Fruit fly (Drosophila melanogaster) whole organism, prepupa: Measurements from ENCODE around the gene CG5846.

ENCODE experiments used
- Blimp-1 ChIP-seq: fragments of 200-800 bp; sonication (Bioruptor generic); optimal IDR thresholded peaks from 3 replicates; lab custom pipeline; 2017; ENCODE audit warnings: missing biosample characterization, missing genetic modification characterization, mild to moderate bottlenecking, moderate library complexity, missing genetic modification reagents
- CG10631 ChIP-seq: fragments of 200-800 bp; sonication (Bioruptor generic); optimal IDR thresholded peaks from 2 replicates; lab custom pipeline; 2016; ENCODE audit warnings: missing biosample characterization, missing genetic modification characterization
- CG11762 ChIP-seq: fragments of 200-800 bp; sonication (Bioruptor generic); optimal IDR thresholded peaks from 3 replicates; lab custom pipeline; 2016; ENCODE audit warnings: missing biosample characterization, missing genetic modification characterization; ENCODE audit not compliant: insufficient read depth
- CG11902 ChIP-seq: fragments of 200-800 bp; sonication (Bioruptor generic); optimal IDR thresholded peaks from 3 replicates; lab custom pipeline; 2016; ENCODE audit warnings: missing biosample characterization, missing genetic modification characterization
- CG15336 ChIP-seq: fragments of 200-800 bp; sonication (Bioruptor generic); IDR thresholded peaks from 2 replicates; pipeline ENCODE4 v1.3.6; 2022; ENCODE audit warnings: missing biosample characterization, missing genetic modification characterization
- CG16779 ChIP-seq: fragments of 200-800 bp; sonication (Bioruptor generic); optimal IDR thresholded peaks from 3 replicates; lab custom pipeline; 2017; ENCODE audit warnings: missing biosample characterization, mild to moderate bottlenecking, missing genetic modification characterization
- CG3032 ChIP-seq: fragments of 200-800 bp; optimal IDR thresholded peaks from 2 replicates; lab custom pipeline; 2019; ENCODE audit warnings: missing biosample characterization, mild to moderate bottlenecking, missing genetic modification characterization, moderate library complexity
- CG31627 ChIP-seq: fragments of 200-800 bp; sonication (Bioruptor generic); optimal IDR thresholded peaks from 3 replicates; lab custom pipeline; 2016; ENCODE audit warnings: missing biosample characterization, missing genetic modification characterization
- CG32006 ChIP-seq: fragments of 200-800 bp; sonication (Bioruptor generic); optimal IDR thresholded peaks from 3 replicates; lab custom pipeline; 2017; ENCODE audit warnings: missing biosample characterization, mild to moderate bottlenecking, missing genetic modification characterization
- CG34406 ChIP-seq: fragments of 200-800 bp; sonication (Bioruptor generic); optimal IDR thresholded peaks from 3 replicates; lab custom pipeline; 2016; ENCODE audit warnings: missing biosample characterization, missing genetic modification characterization
- CG3919 ChIP-seq: fragments of 200-800 bp; sonication (Bioruptor generic); optimal IDR thresholded peaks from 3 replicates; lab custom pipeline; 2016; ENCODE audit warnings: missing biosample characterization, missing genetic modification characterization
- CG4318 ChIP-seq: fragments of 200-800 bp; sonication (Bioruptor generic); optimal IDR thresholded peaks from 3 replicates; lab custom pipeline; 2017; ENCODE audit warnings: missing biosample characterization, mild to moderate bottlenecking, missing genetic modification characterization
- CG6276 ChIP-seq: fragments of 200-800 bp; sonication (Bioruptor generic); optimal IDR thresholded peaks from 2 replicates; lab custom pipeline; 2017; ENCODE audit warnings: missing biosample characterization, mild to moderate bottlenecking, missing genetic modification characterization
- CG8119 ChIP-seq: fragments of 200-800 bp; sonication (Bioruptor generic); IDR thresholded peaks from 3 replicates; pipeline ENCODE4 v1.3.6; 2022; ENCODE audit warnings: missing biosample characterization, missing genetic modification characterization
- CG8319 ChIP-seq: fragments of 200-800 bp; sonication (Bioruptor generic); optimal IDR thresholded peaks from 3 replicates; lab custom pipeline; 2016; ENCODE audit warnings: missing biosample characterization, missing genetic modification characterization
- CG8632 ChIP-seq: fragments of 200-800 bp; sonication (Bioruptor generic); optimal IDR thresholded peaks from 3 replicates; lab custom pipeline; 2016; ENCODE audit warnings: missing biosample characterization, missing genetic modification characterization
- CG9139 ChIP-seq: fragments of 200-800 bp; sonication (Bioruptor generic); optimal IDR thresholded peaks from 3 replicates; lab custom pipeline; 2017; ENCODE audit warnings: missing biosample characterization, mild to moderate bottlenecking, missing genetic modification characterization
- Eip75B ChIP-seq: fragments of 200-800 bp; sonication (Bioruptor generic); optimal IDR thresholded peaks from 3 replicates; lab custom pipeline; 2016; ENCODE audit warnings: missing biosample characterization, missing genetic modification characterization
- Eip78C ChIP-seq: fragments of 200-800 bp; sonication (Bioruptor generic); peaks from one replicate; lab custom pipeline; 2016; ENCODE audit warnings: missing biosample characterization, missing genetic modification characterization
- Eip93F ChIP-seq: fragments of 200-800 bp; sonication (Bioruptor generic); optimal IDR thresholded peaks from 2 replicates; lab custom pipeline; 2016; ENCODE audit warnings: missing biosample characterization, mild to moderate bottlenecking, missing genetic modification characterization
- Ets21C ChIP-seq: fragments of 200-800 bp; sonication (Bioruptor generic); optimal IDR thresholded peaks from 3 replicates; lab custom pipeline; 2016; ENCODE audit warnings: missing biosample characterization, missing genetic modification characterization
- Ets96B ChIP-seq: fragments of 200-800 bp; optimal IDR thresholded peaks from 2 replicates; lab custom pipeline; 2019; ENCODE audit warnings: missing biosample characterization, mild to moderate bottlenecking, missing genetic modification characterization, moderate library complexity
- Gug ChIP-seq: fragments of 200-800 bp; sonication (Bioruptor generic); IDR thresholded peaks from 2 replicates; pipeline ENCODE4 v1.3.6; 2022; ENCODE audit warnings: missing biosample characterization, missing genetic modification characterization
- Hr39 ChIP-seq: fragments of 200-800 bp; sonication (Bioruptor generic); optimal IDR thresholded peaks from 2 replicates; lab custom pipeline; 2016; ENCODE audit warnings: missing biosample characterization, missing genetic modification characterization
- Hr4 ChIP-seq: fragments of 200-800 bp; sonication (Bioruptor generic); optimal IDR thresholded peaks from 3 replicates; lab custom pipeline; 2016; ENCODE audit warnings: missing biosample characterization, missing genetic modification characterization
- Lpt ChIP-seq: fragments of 200-800 bp; sonication (Bioruptor generic); optimal IDR thresholded peaks from 3 replicates; lab custom pipeline; 2016; ENCODE audit warnings: missing biosample characterization, missing genetic modification characterization
- OdsH ChIP-seq: fragments of 200-800 bp; sonication (Bioruptor generic); optimal IDR thresholded peaks from 3 replicates; lab custom pipeline; 2016; ENCODE audit warnings: missing biosample characterization, missing genetic modification characterization
- Smox ChIP-seq: fragments of 200-800 bp; sonication (Bioruptor generic); optimal IDR thresholded peaks from 3 replicates; lab custom pipeline; 2016; ENCODE audit warnings: missing biosample characterization, missing genetic modification characterization
- Sox14 ChIP-seq: fragments of 200-800 bp; sonication (Bioruptor generic); optimal IDR thresholded peaks from 3 replicates; lab custom pipeline; 2016; ENCODE audit warnings: missing biosample characterization, missing genetic modification characterization
- Sox15 ChIP-seq: fragments of 200-800 bp; sonication (Bioruptor generic); optimal IDR thresholded peaks from 3 replicates; lab custom pipeline; 2016; ENCODE audit warnings: missing biosample characterization, missing genetic modification characterization
- achi ChIP-seq: fragments of 200-800 bp; sonication (Bioruptor generic); optimal IDR thresholded peaks from 3 replicates; lab custom pipeline; 2016; ENCODE audit warnings: missing biosample characterization, missing genetic modification characterization
- acj6 ChIP-seq: fragments of 200-800 bp; sonication (Bioruptor generic); optimal IDR thresholded peaks from 3 replicates; lab custom pipeline; 2016; ENCODE audit warnings: missing biosample characterization, missing genetic modification characterization
- cyc ChIP-seq: fragments of 200-800 bp; sonication (Bioruptor generic); optimal IDR thresholded peaks from 3 replicates; lab custom pipeline; 2016; ENCODE audit warnings: missing biosample characterization, missing genetic modification characterization
- dsx ChIP-seq: fragments of 200-800 bp; optimal IDR thresholded peaks from 3 replicates; lab custom pipeline; 2019; ENCODE audit warnings: missing biosample characterization, mild to moderate bottlenecking, missing genetic modification characterization, moderate library complexity; ENCODE audit not compliant: poor library complexity, severe bottlenecking
- esn ChIP-seq: fragments of 200-800 bp; sonication (Bioruptor generic); optimal IDR thresholded peaks from 2 replicates; lab custom pipeline; 2016; ENCODE audit warnings: missing biosample characterization, mild to moderate bottlenecking, missing genetic modification characterization, moderate library complexity
- fd85E ChIP-seq: fragments of 200-800 bp; sonication (Bioruptor generic); optimal IDR thresholded peaks from 3 replicates; lab custom pipeline; 2016; ENCODE audit warnings: missing biosample characterization, missing genetic modification characterization
- fkh ChIP-seq: fragments of 200-800 bp; sonication (Bioruptor generic); optimal IDR thresholded peaks from 3 replicates; lab custom pipeline; 2017; ENCODE audit warnings: missing biosample characterization, mild to moderate bottlenecking, missing genetic modification characterization, moderate library complexity
- lz ChIP-seq: fragments of 200-800 bp; sonication (Bioruptor generic); optimal IDR thresholded peaks from 3 replicates; lab custom pipeline; 2016; ENCODE audit warnings: missing biosample characterization, missing genetic modification characterization
- net ChIP-seq: fragments of 200-800 bp; sonication (Bioruptor generic); optimal IDR thresholded peaks from 3 replicates; lab custom pipeline; 2016; ENCODE audit warnings: missing biosample characterization, missing genetic modification characterization
- pdm3 ChIP-seq: fragments of 200-800 bp; sonication (Bioruptor generic); optimal IDR thresholded peaks from 3 replicates; lab custom pipeline; 2016; ENCODE audit warnings: missing biosample characterization, missing genetic modification characterization
- spab ChIP-seq: fragments of 200-800 bp; sonication (Bioruptor generic); optimal IDR thresholded peaks from 2 replicates; lab custom pipeline; 2017; ENCODE audit warnings: missing biosample characterization, mild to moderate bottlenecking, missing genetic modification characterization, missing genetic modification reagents
- svp ChIP-seq: fragments of 200-800 bp; sonication (Bioruptor generic); peaks from one replicate; lab custom pipeline; 2016; ENCODE audit warnings: missing biosample characterization, missing genetic modification characterization

CG5846 gene

DNA sequence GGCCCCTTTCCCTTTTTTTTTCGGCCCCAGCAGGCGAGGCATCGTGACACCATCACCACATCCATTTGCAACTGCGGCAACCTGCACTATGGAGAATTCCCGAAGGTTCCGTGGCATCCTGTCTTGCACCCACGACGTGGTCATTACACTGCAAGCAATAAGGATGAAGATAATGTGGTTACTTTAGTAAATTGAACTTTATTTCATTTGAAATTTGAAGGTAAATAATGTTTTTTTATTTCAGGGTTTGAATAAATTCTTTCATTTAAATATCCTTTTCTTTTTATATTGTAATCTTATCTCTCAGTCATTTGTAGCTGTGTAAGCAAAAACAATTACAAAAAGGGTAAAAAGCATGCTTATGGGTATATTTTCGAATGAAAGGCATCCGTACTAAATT is 24.8 kb upstream of the CG5846 start (continued):
- no peak for TF ChIP-seq Sox15
- TF ChIP-seq spab (GFP tag; lab: Kevin White, UChicago): peak; percentile 24
- peak; percentile 41 for TF ChIP-seq Smox (GFP tag; lab: Kevin White, UChicago)
- TF ChIP-seq CG9139 (GFP tag; lab: Kevin White, UChicago): no peak
- TF ChIP-seq CG32006 (GFP tag; lab: Kevin White, UChicago): no peak
- TF ChIP-seq CG34406: peak; percentile 26
- TF ChIP-seq CG11902 (GFP tag; lab: Kevin White, UChicago): no peak
- no peak for TF ChIP-seq CG8119 (GFP tag; lab: Robert Waterston, UW)
- TF ChIP-seq dsx (GFP tag; lab: Kevin White, UChicago): peak; percentile 59
- TF ChIP-seq lz (GFP tag; lab: Kevin White, UChicago): peak; percentile 34
- no peak for TF ChIP-seq fd85E (GFP tag; lab: Kevin White, UChicago)
- TF ChIP-seq, all 60 proteins: peak for 32

DNA sequence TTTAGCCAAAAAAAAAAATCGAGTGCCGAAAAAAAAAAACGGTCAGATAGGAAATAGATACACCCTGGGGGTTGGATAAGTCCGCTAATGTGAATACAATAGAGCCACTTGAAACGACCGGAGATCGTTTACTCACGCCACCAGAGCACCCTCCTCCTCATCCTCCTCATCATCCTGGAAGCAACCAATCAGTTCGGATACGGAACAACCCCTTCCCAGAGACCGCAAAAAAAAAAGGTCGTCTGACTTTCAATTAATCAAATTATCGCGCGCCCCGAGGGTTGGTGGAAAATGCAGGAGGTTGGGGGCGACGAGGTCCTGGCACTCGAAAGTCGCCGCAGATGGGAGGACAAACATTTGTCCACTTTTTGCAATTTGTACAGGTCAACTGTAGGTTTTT is 15.6 kb upstream of the CG5846 start:
- TF ChIP-seq CG8119 (GFP tag; lab: Robert Waterston, UW) (no peak), CG11902 (GFP tag; lab: Kevin White, UChicago) (no peak), CG8319 (GFP tag; lab: Kevin White, UChicago) (no peak), Blimp-1 (GFP tag; lab: Kevin White, UChicago) (no peak), CG9139 (GFP tag; lab: Kevin White, UChicago) (no peak), net (GFP tag; lab: Kevin White, UChicago) (no peak), acj6 (GFP tag; lab: Kevin White, UChicago) (no peak), Gug (no peak), Hr4 (GFP tag; lab: Kevin White, UChicago) (no peak), fkh (GFP tag; lab: Kevin White, UChicago) (no peak), CG15336 (no peak)

DNA sequence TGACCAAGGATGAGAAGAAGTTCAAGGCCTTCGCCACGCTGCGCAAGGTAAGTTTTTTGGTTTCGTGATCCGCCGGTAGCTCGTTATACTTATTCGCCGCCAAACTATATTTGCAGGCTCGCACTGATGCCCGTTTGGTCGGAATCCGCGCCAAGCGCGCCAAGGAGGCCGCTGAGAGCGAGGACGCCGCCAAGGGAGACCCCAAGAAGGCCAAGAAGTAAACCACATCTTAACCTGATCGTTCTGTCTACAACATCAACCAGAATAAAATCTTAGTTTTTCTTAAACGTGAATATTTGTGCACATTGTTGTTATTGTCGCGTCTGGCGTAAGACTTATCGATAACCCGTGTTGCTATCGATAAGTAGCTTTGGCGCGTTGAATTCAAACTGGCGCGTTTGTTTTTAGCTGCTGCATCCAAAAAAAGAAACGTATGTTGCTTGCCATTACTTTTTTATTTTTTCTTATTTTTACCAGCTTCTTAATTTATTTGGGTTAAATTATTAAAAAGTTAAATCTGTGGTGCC is 11.2 kb upstream of the CG5846 start:
- TF ChIP-seq Eip78C (peak; percentile 10), dsx (GFP tag; lab: Kevin White, UChicago) (peak; percentile 37), CG15336 (no peak), CG31627 (no peak), CG3919 (GFP tag; lab: Kevin White, UChicago) (no peak), achi (no peak), CG8632 (no peak), CG6276 (GFP tag; lab: Kevin White, UChicago) (no peak)

DNA sequence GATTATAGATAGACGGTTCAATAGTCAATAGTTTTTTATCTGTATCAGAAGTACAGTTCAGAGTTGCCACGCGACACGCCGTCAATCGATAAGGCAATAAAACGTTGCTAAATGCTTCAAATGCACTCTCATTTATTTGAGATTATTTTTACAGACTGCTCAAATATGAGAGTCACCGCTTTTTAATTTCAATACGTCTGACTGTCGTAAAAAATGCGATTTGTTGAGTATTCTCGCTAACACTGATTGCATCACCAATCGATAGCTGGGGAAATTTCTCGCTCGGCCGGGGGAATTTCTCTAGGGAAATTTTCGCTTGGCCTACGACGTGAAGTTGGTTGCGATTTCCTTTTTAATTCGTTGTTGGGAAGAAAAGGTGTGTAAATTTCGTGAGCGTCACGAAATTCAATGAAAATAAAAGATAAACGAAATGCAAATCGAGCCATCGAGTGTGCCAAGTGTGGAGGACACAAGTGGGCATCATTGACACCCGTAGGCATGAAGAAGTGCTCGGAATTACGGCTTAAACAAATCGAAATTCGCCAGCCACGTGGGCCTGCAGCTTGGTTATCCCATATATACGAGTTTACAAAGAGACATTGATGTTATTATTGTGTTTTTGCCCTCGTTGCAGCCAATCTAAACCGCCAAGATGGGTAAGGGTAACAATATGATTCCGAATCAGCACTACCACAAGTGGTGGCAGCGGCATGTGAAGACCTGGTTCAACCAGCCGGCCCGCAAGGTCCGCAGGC is 10.1 kb upstream of the CG5846 start, which contains the start of the genes Dref and RpL13:
TSS of gene Dref (minus strand) at position 247 of the 755 bp plus-strand sequence.
TSS of gene RpL13 (plus strand) at position 331 of the 755 bp plus-strand sequence.
- TF ChIP-seq Ets21C (GFP tag; lab: Kevin White, UChicago): peak; percentile 53
- TF ChIP-seq Eip75B: peak; percentile 83
- TF ChIP-seq CG10631 (GFP tag; lab: Kevin White, UChicago): no peak
- TF ChIP-seq cyc (GFP tag; lab: Kevin White, UChicago): peak; percentile 75
- peak; percentile 73 for TF ChIP-seq Hr4 (GFP tag; lab: Kevin White, UChicago)
- TF ChIP-seq CG16779 (tag; lab: Kevin White, UChicago): peak; percentile 81
- TF ChIP-seq Sox14 (GFP tag; lab: Kevin White, UChicago): peak; percentile 78
- peak; percentile 59 for TF ChIP-seq CG11762 (GFP tag; lab: Kevin White, UChicago)
- TF ChIP-seq net (GFP tag; lab: Kevin White, UChicago): peak; percentile 80
- no peak for TF ChIP-seq CG32006 (GFP tag; lab: Kevin White, UChicago)
- no peak; the same call in 1 of the 3 replicates for TF ChIP-seq CG8119 (GFP tag; lab: Robert Waterston, UW)
- TF ChIP-seq Lpt: no peak
- peak; percentile 84 for TF ChIP-seq CG8632
- TF ChIP-seq Smox (GFP tag; lab: Kevin White, UChicago): no peak
- peak; percentile 83 for TF ChIP-seq lz (GFP tag; lab: Kevin White, UChicago)
- peak; percentile 90 for TF ChIP-seq svp
- peak; percentile 78 for TF ChIP-seq OdsH
- TF ChIP-seq pdm3 (GFP tag; lab: Kevin White, UChicago): peak; percentile 77
- TF ChIP-seq CG3919 (GFP tag; lab: Kevin White, UChicago): peak; percentile 85
- peak; percentile 91 for TF ChIP-seq esn
- no peak for TF ChIP-seq CG6276 (GFP tag; lab: Kevin White, UChicago)
- TF ChIP-seq CG34406: peak; percentile 79
- no peak for TF ChIP-seq CG4318
- peak; percentile 68 for TF ChIP-seq CG3032 (tag; lab: Kevin White, UChicago)
- peak; percentile 82 for TF ChIP-seq Blimp-1 (GFP tag; lab: Kevin White, UChicago)
- TF ChIP-seq Hr39 (GFP tag; lab: Kevin White, UChicago): peak; percentile 67
- no peak for TF ChIP-seq Eip93F (GFP tag; lab: Kevin White, UChicago)
- TF ChIP-seq Ets96B: peak; percentile 51
- TF ChIP-seq CG9139 (GFP tag; lab: Kevin White, UChicago): peak; percentile 86
